Worm (Caenorhabditis elegans): ENCODE data around the gene F38E1.3.

F38E1.3 gene

ce11 chrV:8406911-8407310 is 31.0 kb downstream of the F38E1.3 start (continued):
- TF ChIP-seq nhr-28 (tag; optimal IDR thresholded peaks at IDR 0.05) (no peak), dpl-1 (GFP tag; optimal IDR thresholded peaks at IDR 0.05) (no peak), lsy-2 (tag; optimal IDR thresholded peaks at IDR 0.05) (peak in 1 of 2 experiments; percentile 19), nhr-12 (tag; optimal IDR thresholded peaks at IDR 0.05) (no peak), snu-23 (GFP tag; optimal IDR thresholded peaks at IDR 0.05) (peak; percentile 59), nhr-20 (tag; optimal IDR thresholded peaks at IDR 0.05) (peak; percentile 65), skn-1 (tag; optimal IDR thresholded peaks at IDR 0.05) (no peak), unc-62 (GFP tag; optimal IDR thresholded peaks at IDR 0.05) (no peak), mdl-1 (tag; optimal IDR thresholded peaks at IDR 0.05) (peak in 1 of 2 experiments; percentile 6)

DNA sequence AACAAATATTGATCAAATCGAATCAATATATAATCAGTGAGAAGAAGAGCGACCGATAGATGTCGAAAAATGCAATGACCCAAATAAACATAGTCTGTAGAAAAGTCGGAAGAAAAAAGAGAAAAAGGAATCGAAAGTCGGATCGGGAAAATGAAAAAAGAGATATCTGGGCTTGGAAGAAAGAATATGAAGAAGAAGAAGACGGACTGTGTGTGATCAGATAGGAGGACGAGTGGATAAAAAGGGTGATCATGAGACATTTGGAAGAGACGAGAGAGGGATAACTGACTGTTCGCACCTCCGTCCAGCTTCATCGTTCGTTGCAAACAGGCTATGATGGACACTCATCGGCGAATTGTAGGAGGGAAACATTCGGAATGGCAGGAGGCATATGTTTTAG is 33.6 kb downstream of the F38E1.3 start:
- TF ChIP-seq efl-1 (optimal IDR thresholded peaks at IDR 0.05) (no peak), efl-1 (GFP tag; optimal IDR thresholded peaks at IDR 0.05 in 1 of 2) (no peak), ceh-63 (GFP tag; optimal IDR thresholded peaks at IDR 0.05) (no peak), jun-1 (tag; optimal IDR thresholded peaks at IDR 0.05) (no peak), lin-14 (GFP tag; optimal IDR thresholded peaks at IDR 0.05) (peak; percentile 5), blmp-1 (tag; optimal IDR thresholded peaks at IDR 0.05) (peak; percentile 100), elt-3 (tag; optimal IDR thresholded peaks at IDR 0.05) (peak in 1 of 6 experiments; percentile 33), efl-3 (GFP tag; optimal IDR thresholded peaks at IDR 0.05) (no peak), ztf-4 (tag; optimal IDR thresholded peaks at IDR 0.05) (peak; percentile 27)

- no peak for TF ChIP-seq fos-1 (tag; optimal IDR thresholded peaks at IDR 0.05)
- no peak for TF ChIP-seq nhr-237 (tag; optimal IDR thresholded peaks at IDR 0.05)
- no peak for TF ChIP-seq zip-4 (GFP tag; optimal IDR thresholded peaks at IDR 0.05)
- no peak for TF ChIP-seq fkh-10 (GFP tag; optimal IDR thresholded peaks at IDR 0.05)
- no peak for TF ChIP-seq hlh-17 (GFP tag; optimal IDR thresholded peaks at IDR 0.05; ENCODE audit: borderline replicate concordance)
- no peak for TF ChIP-seq pqm-1 (tag; optimal IDR thresholded peaks at IDR 0.05)
- TF ChIP-seq lin-35 (GFP tag; optimal IDR thresholded peaks at IDR 0.05) = no peak
- TF ChIP-seq sox-4 (tag; optimal IDR thresholded peaks at IDR 0.05) = no peak
- no peak for TF ChIP-seq grh-1 (GFP tag; IDR thresholded peaks at IDR 0.05)
- no peak for TF ChIP-seq pax-3 (tag; optimal IDR thresholded peaks at IDR 0.05)
- TF ChIP-seq nhr-71 (tag; optimal IDR thresholded peaks at IDR 0.05) = no peak
These were observed 34.5 kb downstream of the F38E1.3 start, which contains the start of gene F52E1.2 for ce11 chrV:8410406-8410805. Gene F52E1.2, plus strand, starts transcription at chrV:8410595.

DNA sequence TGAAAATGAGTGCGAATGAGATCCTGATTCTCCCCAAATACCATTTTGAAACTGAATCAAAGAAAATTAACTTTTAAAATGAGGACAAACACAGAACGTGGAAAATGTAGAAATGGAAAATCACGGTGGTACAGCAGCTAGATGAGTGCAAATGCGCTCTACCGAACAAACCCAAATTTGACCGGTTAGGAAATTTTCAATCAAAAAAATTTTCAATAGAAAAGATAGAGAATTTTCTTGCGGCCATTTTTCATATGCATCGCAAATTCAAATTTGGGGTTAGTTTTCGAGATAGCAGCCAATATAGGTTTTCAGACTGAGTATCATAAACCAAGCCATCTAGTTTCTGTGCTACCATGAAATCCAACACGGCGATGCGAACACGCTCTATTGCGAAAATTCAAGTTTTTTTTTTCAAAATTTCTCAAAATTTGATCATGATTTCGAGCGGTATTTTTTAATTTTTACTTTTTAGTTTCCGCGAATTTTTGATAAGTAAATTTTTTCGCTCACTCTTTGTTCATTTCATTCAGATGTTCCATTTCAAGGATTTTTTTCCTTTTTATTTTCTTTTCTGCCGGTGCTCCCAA is 37.6 kb downstream of the F38E1.3 start, which contains the start of gene vha-18:
Gene vha-18, minus strand, starts transcription at position 51 of the 590 bp plus-strand sequence.
- TF ChIP-seq unc-62 (GFP tag; optimal IDR thresholded peaks at IDR 0.05) (no peak), efl-1 (optimal IDR thresholded peaks at IDR 0.05) (peak in 1 of 2 experiments; percentile 4), efl-1 (GFP tag; optimal IDR thresholded peaks at IDR 0.05 in 1 of 2) (no peak)

- TF ChIP-seq unc-98 (GFP tag; IDR thresholded peaks at IDR 0.05) (no peak), rnt-1 (tag; optimal IDR thresholded peaks at IDR 0.05) (no peak), efl-1 (optimal IDR thresholded peaks at IDR 0.05) (no peak), efl-1 (GFP tag; optimal IDR thresholded peaks at IDR 0.05 in 1 of 2) (peak in 1 of 2 experiments; percentile 90), egl-27 (tag; optimal IDR thresholded peaks at IDR 0.05) (no peak), lir-3 (tag; optimal IDR thresholded peaks at IDR 0.05; ENCODE audit: poor library complexity) (no peak)
These were observed 38.2 kb downstream of the F38E1.3 start, which contains the start of gene pos-1 for ce11 chrV:8414036-8414728. Gene pos-1, plus strand, starts transcription at chrV:8414086.

All from whole organism, L1 larva.